Fruit fly (Drosophila melanogaster) whole organism, adult: Measurements from ENCODE around the gene Bro.

Source experiments
- CG11617 ChIP-seq: fragments of 200-800 bp; sonication (Bioruptor generic); optimal IDR thresholded peaks from 2 replicates; lab custom pipeline; 2017; ENCODE audit warnings: mild to moderate bottlenecking, missing biosample characterization, missing genetic modification reagents, missing genetic modification characterization
- CG12768 ChIP-seq: fragments of 200-800 bp; sonication (Bioruptor generic); optimal IDR thresholded peaks from 2 replicates; lab custom pipeline; 2017; ENCODE audit warnings: missing biosample characterization, missing genetic modification characterization, mild to moderate bottlenecking, moderate library complexity, missing genetic modification reagents
- CG14711 ChIP-seq: fragments of 200-800 bp; sonication (Bioruptor generic); optimal IDR thresholded peaks from 2 replicates; lab custom pipeline; 2018; ENCODE audit warnings: missing biosample characterization, mild to moderate bottlenecking, missing genetic modification characterization, moderate library complexity
- CG1620 ChIP-seq: fragments of 200-800 bp; sonication (Bioruptor generic); optimal IDR thresholded peaks from 2 replicates; lab custom pipeline; 2016; ENCODE audit warnings: missing biosample characterization, missing genetic modification characterization
- CG33017 ChIP-seq: fragments of 200-800 bp; sonication (Bioruptor generic); optimal IDR thresholded peaks from 2 replicates; lab custom pipeline; 2018; ENCODE audit warnings: missing biosample characterization, mild to moderate bottlenecking, missing genetic modification characterization, moderate library complexity
- CG5204 ChIP-seq: fragments of 200-800 bp; sonication (Bioruptor generic); optimal IDR thresholded peaks from 2 replicates; lab custom pipeline; 2016; ENCODE audit warnings: missing biosample characterization, missing genetic modification characterization
- CG7045 ChIP-seq: fragments of 200-800 bp; sonication (Bioruptor generic); optimal IDR thresholded peaks from 2 replicates; lab custom pipeline; 2017; ENCODE audit warnings: missing biosample characterization, mild to moderate bottlenecking, missing genetic modification characterization
- CG7101 ChIP-seq: fragments of 200-800 bp; sonication (Bioruptor generic); optimal IDR thresholded peaks from 2 replicates; lab custom pipeline; 2018; ENCODE audit warnings: missing biosample characterization, mild to moderate bottlenecking, missing genetic modification characterization, moderate library complexity
- Clk ChIP-seq: fragments of 200-800 bp; sonication (Bioruptor generic); optimal IDR thresholded peaks from 2 replicates; lab custom pipeline; 2017; ENCODE audit warnings: missing biosample characterization, missing genetic modification characterization
- Crg-1 ChIP-seq: fragments of 200-800 bp; sonication (Bioruptor generic); optimal IDR thresholded peaks from 2 replicates; lab custom pipeline; 2016; ENCODE audit warnings: missing biosample characterization, missing genetic modification characterization
- Hr96 ChIP-seq: fragments of 200-800 bp; sonication (Bioruptor generic); optimal IDR thresholded peaks from 2 replicates; lab custom pipeline; 2016; ENCODE audit warnings: missing biosample characterization, missing genetic modification characterization
- Mnt ChIP-seq: fragments of 200-800 bp; sonication (Bioruptor generic); optimal IDR thresholded peaks from 2 replicates; lab custom pipeline; 2016; ENCODE audit warnings: missing biosample characterization, mild to moderate bottlenecking, missing genetic modification characterization
- bab1 ChIP-seq: fragments of 200-800 bp; sonication (Bioruptor generic); optimal IDR thresholded peaks from 3 replicates; lab custom pipeline; 2019; ENCODE audit warnings: missing biosample characterization, mild to moderate bottlenecking, missing genetic modification characterization, moderate library complexity
- cic ChIP-seq: fragments of 200-800 bp; sonication (Bioruptor generic); optimal IDR thresholded peaks from 2 replicates; lab custom pipeline; 2017; ENCODE audit warnings: missing biosample characterization, mild to moderate bottlenecking, missing genetic modification characterization, moderate library complexity
- cnc ChIP-seq, 2 experiments: fragments of >200 bp; optimal IDR thresholded peaks; 2 replicates each; lab custom pipeline; 2017
- kay ChIP-seq: fragments of 200-800 bp; sonication (Bioruptor generic); peaks from one replicate; lab custom pipeline; 2016; ENCODE audit warnings: missing biosample characterization, missing genetic modification characterization, borderline replicate concordance
- ovo ChIP-seq: fragments of 200-800 bp; sonication (Bioruptor generic); optimal IDR thresholded peaks from 2 replicates; lab custom pipeline; 2016; ENCODE audit warnings: missing biosample characterization, missing genetic modification characterization
- pad ChIP-seq: fragments of 200-800 bp; sonication (Bioruptor generic); optimal IDR thresholded peaks from 3 replicates; lab custom pipeline; 2017; ENCODE audit warnings: missing biosample characterization, missing genetic modification characterization, mild to moderate bottlenecking, moderate library complexity, missing genetic modification reagents
- tj ChIP-seq: fragments of 200-800 bp; sonication (Bioruptor generic); optimal IDR thresholded peaks from 3 replicates; lab custom pipeline; 2017; ENCODE audit warnings: missing biosample characterization, mild to moderate bottlenecking, missing genetic modification characterization, moderate library complexity
- toe ChIP-seq: fragments of 200-800 bp; sonication (Bioruptor generic); optimal IDR thresholded peaks from 2 replicates; lab custom pipeline; 2016; ENCODE audit warnings: missing biosample characterization, missing genetic modification characterization

Bro gene

dm6 chr3L:1665544-1665943 is 17.9 kb downstream of the Bro start:
- TF ChIP-seq ovo (GFP tag; lab: Kevin White, UChicago) (no peak), CG33017 (tag; lab: Kevin White, UChicago) (no peak), Mnt (GFP tag; lab: Kevin White, UChicago) (no peak), tj (GFP tag; lab: Kevin White, UChicago) (no peak), Hr96 (GFP tag; lab: Kevin White, UChicago) (no peak), cnc (optimal IDR thresholded peaks at IDR 0.05; lab: Kevin White, UChicago) (no peak), cic (no peak), CG11617 (GFP tag; lab: Kevin White, UChicago) (no peak), CG14711 (no peak), Clk (GFP tag; lab: Kevin White, UChicago) (no peak), kay (no peak), CG1620 (no peak), pad (GFP tag; lab: Kevin White, UChicago) (no peak), CG12768 (GFP tag; lab: Kevin White, UChicago) (no peak), toe (GFP tag; lab: Kevin White, UChicago) (no peak), CG7101 (tag; lab: Kevin White, UChicago) (no peak), CG5204 (GFP tag; lab: Kevin White, UChicago) (no peak), bab1 (GFP tag; lab: Kevin White, UChicago) (no peak), CG7045 (GFP tag; lab: Kevin White, UChicago) (no peak), Crg-1 (GFP tag; lab: Kevin White, UChicago) (no peak)

DNA sequence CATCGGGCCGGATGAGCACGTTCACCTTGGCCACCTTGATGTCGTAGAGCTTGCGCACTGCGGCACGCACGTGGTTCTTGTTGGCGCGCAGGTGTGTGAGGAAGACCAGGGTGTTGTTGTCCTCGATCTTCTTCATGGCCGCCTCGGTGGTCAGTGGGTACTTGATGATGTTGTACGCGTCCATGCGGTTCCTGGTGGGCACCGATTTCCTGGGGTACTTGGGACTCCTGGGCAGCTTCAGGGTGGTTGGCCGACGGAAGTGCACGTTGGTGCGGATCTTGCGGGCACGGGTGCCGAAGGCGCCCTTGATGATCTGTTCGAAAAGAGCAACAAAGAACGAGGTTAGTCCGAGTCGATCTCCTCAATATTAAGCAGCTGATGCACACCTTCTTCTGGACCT is 19.8 kb downstream of the Bro start:
- TF ChIP-seq pad (GFP tag; lab: Kevin White, UChicago) (no peak), Hr96 (GFP tag; lab: Kevin White, UChicago) (no peak), CG1620 (no peak), CG14711 (no peak), Clk (GFP tag; lab: Kevin White, UChicago) (no peak), ovo (GFP tag; lab: Kevin White, UChicago) (no peak), cic (no peak), bab1 (GFP tag; lab: Kevin White, UChicago) (no peak), kay (no peak), CG5204 (GFP tag; lab: Kevin White, UChicago) (no peak), cnc (optimal IDR thresholded peaks at IDR 0.05; lab: Kevin White, UChicago) (no peak), Crg-1 (GFP tag; lab: Kevin White, UChicago) (no peak), CG7045 (GFP tag; lab: Kevin White, UChicago) (no peak), CG7101 (tag; lab: Kevin White, UChicago) (no peak), toe (GFP tag; lab: Kevin White, UChicago) (no peak), CG33017 (tag; lab: Kevin White, UChicago) (no peak), Mnt (GFP tag; lab: Kevin White, UChicago) (no peak), CG12768 (GFP tag; lab: Kevin White, UChicago) (no peak)

DNA sequence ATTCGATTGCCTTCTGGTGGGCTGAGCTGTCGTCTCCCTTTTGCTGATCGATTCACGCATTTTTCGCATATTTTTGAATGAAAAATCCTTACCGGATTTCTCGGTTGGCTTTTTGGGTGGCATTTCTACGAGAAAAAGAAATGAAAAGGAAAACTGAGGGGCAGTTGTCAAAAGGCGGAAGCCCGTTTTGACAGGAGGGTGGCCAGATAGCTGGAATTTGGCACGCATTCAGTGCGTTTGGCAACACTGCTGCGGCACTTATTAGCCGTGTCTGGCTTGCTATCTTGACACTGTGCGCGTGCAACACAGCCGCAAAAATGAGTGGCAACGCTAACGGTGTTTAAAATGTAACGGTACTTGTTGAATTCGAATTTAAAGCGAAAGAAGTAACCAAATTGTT is 20.8 kb downstream of the Bro start, which contains the start of gene RpL23A:
Gene RpL23A (minus strand): TSS at position 151 of the 400 bp plus-strand sequence.
- TF ChIP-seq CG7101 (tag; lab: Kevin White, UChicago), result peak; percentile 95
- TF ChIP-seq CG33017 (tag; lab: Kevin White, UChicago), result peak; percentile 77
- TF ChIP-seq pad (GFP tag; lab: Kevin White, UChicago), result peak; percentile 91
- peak; percentile 83 for TF ChIP-seq cic
- peak; percentile 97 for TF ChIP-seq Mnt (GFP tag; lab: Kevin White, UChicago)
- TF ChIP-seq Crg-1 (GFP tag; lab: Kevin White, UChicago), result peak; percentile 95
- peak; percentile 94 for TF ChIP-seq Clk (GFP tag; lab: Kevin White, UChicago)
- TF ChIP-seq CG11617 (GFP tag; lab: Kevin White, UChicago), result peak; percentile 95
- TF ChIP-seq CG7045 (GFP tag; lab: Kevin White, UChicago), result peak; percentile 96
- TF ChIP-seq tj (GFP tag; lab: Kevin White, UChicago), result peak; percentile 77
- TF ChIP-seq Hr96 (GFP tag; lab: Kevin White, UChicago), result peak; percentile 95
- peak; percentile 97 for TF ChIP-seq CG1620
- peak; percentile 77 for TF ChIP-seq CG5204 (GFP tag; lab: Kevin White, UChicago)
- TF ChIP-seq ovo (GFP tag; lab: Kevin White, UChicago), result peak; percentile 97
- TF ChIP-seq cnc (optimal IDR thresholded peaks at IDR 0.05; lab: Kevin White, UChicago), result no peak
- peak; percentile 89 for TF ChIP-seq toe (GFP tag; lab: Kevin White, UChicago)
- peak; percentile 95 for TF ChIP-seq bab1 (GFP tag; lab: Kevin White, UChicago)
- TF ChIP-seq CG14711, result peak; percentile 87
- no peak for TF ChIP-seq kay
- peak; percentile 90 for TF ChIP-seq CG12768 (GFP tag; lab: Kevin White, UChicago)

DNA sequence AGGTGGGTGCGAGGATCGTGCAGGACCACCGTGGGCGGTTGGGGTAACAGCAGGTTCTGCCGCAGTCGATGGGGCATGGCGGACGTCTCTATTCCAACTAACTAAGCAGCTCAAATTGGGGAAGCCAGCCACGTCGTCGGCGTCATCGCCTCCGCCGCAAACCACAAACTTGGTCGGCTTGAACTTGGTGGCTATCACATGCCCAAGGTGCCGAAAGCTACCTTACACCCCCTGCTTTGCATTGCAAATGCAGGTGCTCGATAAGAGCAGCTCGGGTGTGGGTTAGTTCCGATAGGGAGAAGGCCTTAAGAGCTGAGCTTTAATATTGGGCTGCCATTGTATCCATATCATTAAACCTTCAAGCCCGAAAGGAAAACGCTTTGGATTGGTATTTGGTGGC is 22.3 kb downstream of the Bro start, which contains the start of gene RabX5:
Gene RabX5 (minus strand): TSS at position 101 of the 400 bp plus-strand sequence.
- TF ChIP-seq Hr96 (GFP tag; lab: Kevin White, UChicago) (no peak), CG1620 (no peak), cnc (optimal IDR thresholded peaks at IDR 0.05; lab: Kevin White, UChicago) (no peak), Crg-1 (GFP tag; lab: Kevin White, UChicago) (no peak), tj (GFP tag; lab: Kevin White, UChicago) (no peak), CG33017 (tag; lab: Kevin White, UChicago) (no peak), cic (no peak), toe (GFP tag; lab: Kevin White, UChicago) (no peak), CG5204 (GFP tag; lab: Kevin White, UChicago) (no peak), CG14711 (no peak), CG12768 (GFP tag; lab: Kevin White, UChicago) (no peak), CG7045 (GFP tag; lab: Kevin White, UChicago) (no peak), ovo (GFP tag; lab: Kevin White, UChicago) (no peak), kay (no peak)

dm6 chr3L:1672627-1673026 is 25.0 kb downstream of the Bro start, which contains the start of gene CG13930:
Gene CG13930, minus strand, starts transcription at chr3L:1672727.
- TF ChIP-seq cnc (optimal IDR thresholded peaks at IDR 0.05; lab: Kevin White, UChicago) (no peak), CG12768 (GFP tag; lab: Kevin White, UChicago) (no peak), Clk (GFP tag; lab: Kevin White, UChicago) (no peak), Crg-1 (GFP tag; lab: Kevin White, UChicago) (no peak), Mnt (GFP tag; lab: Kevin White, UChicago) (no peak), cic (no peak), Hr96 (GFP tag; lab: Kevin White, UChicago) (no peak), tj (GFP tag; lab: Kevin White, UChicago) (no peak), CG14711 (no peak), CG1620 (no peak), ovo (GFP tag; lab: Kevin White, UChicago) (no peak), kay (no peak), toe (GFP tag; lab: Kevin White, UChicago) (no peak), CG7045 (GFP tag; lab: Kevin White, UChicago) (no peak), CG33017 (tag; lab: Kevin White, UChicago) (no peak), pad (GFP tag; lab: Kevin White, UChicago) (no peak), CG5204 (GFP tag; lab: Kevin White, UChicago) (no peak), bab1 (GFP tag; lab: Kevin White, UChicago) (no peak)
